Worm (Caenorhabditis elegans): ENCODE data around the gene alh-11.

The alh-11 gene

DNA sequence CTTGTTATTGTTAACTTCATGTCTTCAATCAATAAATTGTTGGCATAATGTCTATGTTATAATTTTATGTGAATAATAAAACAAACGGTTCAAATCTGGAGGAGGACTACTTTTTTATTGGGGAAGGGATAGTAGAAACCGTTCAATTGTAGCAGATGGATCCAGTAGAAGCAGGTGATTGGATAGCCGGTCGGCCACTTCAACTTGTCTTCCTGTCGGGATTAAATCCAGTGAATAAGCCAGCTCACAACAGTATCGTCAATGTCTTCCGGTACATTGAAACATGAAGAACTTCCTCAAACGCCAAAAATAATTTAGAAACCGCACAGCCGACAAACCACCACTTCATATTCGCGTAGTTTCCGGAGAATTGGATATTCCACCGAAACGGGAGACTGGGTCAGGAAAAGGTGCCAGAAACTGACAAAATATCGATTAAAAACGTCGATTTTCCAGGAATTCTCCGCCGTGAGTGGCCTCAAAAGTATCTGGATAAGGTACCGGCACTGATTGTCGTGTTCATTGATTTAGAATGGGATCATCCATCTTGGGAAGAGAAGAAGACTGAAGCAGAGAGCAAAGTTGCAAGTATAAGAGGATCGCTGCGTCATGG, 16.4 kb upstream of the alh-11 start, which contains the start of gene trpp-11 (continued):
- TF ChIP-seq F33H1.4 (GFP tag; IDR thresholded peaks at IDR 0.05) (peak; percentile 28; the same call in 1 of the 2 replicates), T26A5.8 (tag; optimal IDR thresholded peaks at IDR 0.05) (no peak), attf-3 (GFP tag; conservative IDR thresholded peaks at IDR 0.05) (no peak), tlf-1 (GFP tag; optimal IDR thresholded peaks at IDR 0.05) (peak; percentile 24), ztf-22 (GFP tag; optimal IDR thresholded peaks at IDR 0.05) (no peak), D2030.7 (GFP tag; IDR thresholded peaks at IDR 0.05) (peak; percentile 14; the same call in 1 of the 2 replicates), F37B4.10 (GFP tag; IDR thresholded peaks at IDR 0.05) (no peak), pbrm-1 (GFP tag; IDR thresholded peaks at IDR 0.05) (peak; percentile 30; the same call in 1 of the 2 replicates), ztf-25 (GFP tag; IDR thresholded peaks at IDR 0.05) (no peak), F22D6.2 (tag; optimal IDR thresholded peaks at IDR 0.05) (no peak), repo-1 (tag; optimal IDR thresholded peaks at IDR 0.05) (no peak), dpff-1 (tag; optimal IDR thresholded peaks at IDR 0.05) (no peak), tbp1 (GFP tag; optimal IDR thresholded peaks at IDR 0.05) (peak; percentile 28), F10E7.11 (tag; optimal IDR thresholded peaks at IDR 0.05) (no peak), hrde-1 (tag; optimal IDR thresholded peaks at IDR 0.05; ENCODE audit: borderline replicate concordance) (peak; percentile 51), lir-1 (GFP tag; conservative IDR thresholded peaks at IDR 0.05) (no peak), lin-35 (GFP tag; optimal IDR thresholded peaks at IDR 0.05) (no peak), zfh-2 (GFP tag; conservative IDR thresholded peaks at IDR 0.05) (no peak), tbx-9 (tag; optimal IDR thresholded peaks at IDR 0.05; ENCODE audit: borderline replicate concordance) (no peak), snpc-1.3 (tag; optimal IDR thresholded peaks at IDR 0.05; ENCODE audit: insufficient read depth) (peak; percentile 7), snpc-4 (GFP tag; optimal IDR thresholded peaks at IDR 0.05) (no peak), snpc-4 (tag; optimal IDR thresholded peaks at IDR 0.05) (no peak), ekl-4 (GFP tag; IDR thresholded peaks at IDR 0.05) (peak; percentile 50; the same call in 1 of the 2 replicates), F39B2.1 (GFP tag; IDR thresholded peaks at IDR 0.05) (0 out of 2 replicates have a peak, but pooled peaks have one; percentile 13), rcor-1 (GFP tag; IDR thresholded peaks at IDR 0.05) (no peak), nfya-2 (GFP tag; IDR thresholded peaks at IDR 0.05) (no peak), hsf-1 (GFP tag; IDR thresholded peaks at IDR 0.05) (no peak), lin-54 (GFP tag; optimal IDR thresholded peaks at IDR 0.05) (peak; percentile 52), madf-6 (GFP tag; IDR thresholded peaks at IDR 0.05) (peak; percentile 56), madf-10 (tag; optimal IDR thresholded peaks at IDR 0.05) (no peak), K11D2.4 (GFP tag; IDR thresholded peaks at IDR 0.05) (no peak), nfyb-1 (GFP tag; IDR thresholded peaks at IDR 0.05) (0 out of 2 replicates have a peak, but pooled peaks have one; percentile 57), ztf-18 (tag; optimal IDR thresholded peaks at IDR 0.05) (no peak), rpc-1 (optimal IDR thresholded peaks at IDR 0.05) (no peak), rpc-1 (tag; optimal IDR thresholded peaks at IDR 0.05) (no peak), athp-1 (tag; optimal IDR thresholded peaks at IDR 0.05) (peak; percentile 4), ceh-79 (tag; optimal IDR thresholded peaks at IDR 0.05) (peak; percentile 40), F55B11.4 (tag; optimal IDR thresholded peaks at IDR 0.05; ENCODE audit: borderline replicate concordance, insufficient read depth) (no peak), F49E8.2 (tag; optimal IDR thresholded peaks at IDR 0.05; ENCODE audit: insufficient read depth) (no peak), Y79H2A.3 (GFP tag; conservative IDR thresholded peaks at IDR 0.05) (no peak)
